Worm (Caenorhabditis elegans) whole organism, young adult: ENCODE measurements around the gene cec-1.

Source experiments
- B0019.2 ChIP-seq: fragments of 200-800 bp; sonication (Bioruptor generic); conservative IDR thresholded peaks from 2 replicates; pipeline ENCODE4 v1.3.6; 2022; ENCODE audit warnings: missing genetic modification reagents, missing genetic modification characterization, missing compliant biosample characterization
- C17E4.6 ChIP-seq: fragments of 200-800 bp; sonication (Bioruptor generic); IDR thresholded peaks from 2 replicates; pipeline ENCODE4 v1.3.6; 2022; ENCODE audit warnings: missing genetic modification reagents, missing genetic modification characterization, missing compliant biosample characterization
- F10E7.11 ChIP-seq: sonication (generic microtip); optimal IDR thresholded peaks from 2 replicates; lab custom pipeline; 2017; ENCODE audit warnings: mild to moderate bottlenecking, missing genetic modification characterization, moderate library complexity, missing compliant biosample characterization
- F22D6.2 ChIP-seq: sonication (generic microtip); optimal IDR thresholded peaks from 2 replicates; lab custom pipeline; 2016; ENCODE audit warnings: mild to moderate bottlenecking, missing genetic modification characterization, missing compliant biosample characterization
- F23B12.7 ChIP-seq: sonication (generic microtip); optimal IDR thresholded peaks from 2 replicates; lab custom pipeline; 2017; ENCODE audit warnings: missing genetic modification characterization, mild to moderate bottlenecking, missing compliant biosample characterization, antibody characterized with exemption, moderate library complexity; ENCODE audit not compliant: insufficient read depth
- F39B2.1 ChIP-seq: fragments of 200-800 bp; sonication (Bioruptor generic); IDR thresholded peaks from 2 replicates; pipeline ENCODE4 v1.3.6; 2022; ENCODE audit warnings: missing genetic modification reagents, missing genetic modification characterization, missing compliant biosample characterization
- T26A5.8 ChIP-seq: sonication (generic microtip); optimal IDR thresholded peaks from 2 replicates; lab custom pipeline; 2016; ENCODE audit warnings: missing genetic modification characterization, missing compliant biosample characterization
- Y53G8AR.9 ChIP-seq: fragments of 200-800 bp; sonication (Bioruptor generic); conservative IDR thresholded peaks from 2 replicates; pipeline ENCODE4 v1.3.6; 2022; ENCODE audit warnings: missing genetic modification reagents, missing genetic modification characterization, missing compliant biosample characterization
- ZK185.1 ChIP-seq: sonication (generic microtip); optimal IDR thresholded peaks from 2 replicates; lab custom pipeline; 2016; ENCODE audit warnings: mild to moderate bottlenecking, missing genetic modification characterization, missing compliant biosample characterization; ENCODE audit not compliant: poor library complexity, severe bottlenecking
- akir-1 ChIP-seq: fragments of 200-800 bp; sonication (Bioruptor generic); optimal IDR thresholded peaks from 2 replicates; lab custom pipeline; 2018; ENCODE audit warnings: mild to moderate bottlenecking, missing genetic modification characterization, moderate library complexity, missing compliant biosample characterization
- aptf-2 ChIP-seq: fragments of 200-800 bp; sonication (Bioruptor generic); conservative IDR thresholded peaks from 2 replicates; pipeline ENCODE4 v1.3.6; 2022; ENCODE audit warnings: missing genetic modification reagents, missing genetic modification characterization, missing compliant biosample characterization
- attf-3 ChIP-seq: fragments of 200-800 bp; sonication (Bioruptor generic); conservative IDR thresholded peaks from 2 replicates; pipeline ENCODE4 v1.3.6; 2022; ENCODE audit warnings: missing genetic modification reagents, missing genetic modification characterization, missing compliant biosample characterization
- attf-6 ChIP-seq: fragments of 200-800 bp; sonication (Bioruptor generic); IDR thresholded peaks from 2 replicates; pipeline ENCODE4 v1.3.6; 2022; ENCODE audit warnings: missing genetic modification reagents, missing genetic modification characterization, missing compliant biosample characterization
- bed-2 ChIP-seq: fragments of 200-800 bp; sonication (Bioruptor generic); IDR thresholded peaks from 2 replicates; pipeline ENCODE4 v1.3.6; 2022; ENCODE audit warnings: missing genetic modification reagents, missing genetic modification characterization, missing compliant biosample characterization
- cebp-2 ChIP-seq: fragments of 200-800 bp; sonication (Bioruptor generic); IDR thresholded peaks from 2 replicates; pipeline ENCODE4 v1.3.6; 2022; ENCODE audit warnings: missing genetic modification characterization, missing compliant biosample characterization
- ceh-91 ChIP-seq: fragments of 200-800 bp; sonication (Bioruptor generic); IDR thresholded peaks from 2 replicates; pipeline ENCODE4 v1.3.6; 2022; ENCODE audit warnings: missing genetic modification reagents, missing genetic modification characterization, missing compliant biosample characterization
- dpff-1 ChIP-seq: sonication (generic microtip); optimal IDR thresholded peaks from 2 replicates; lab custom pipeline; 2017; ENCODE audit warnings: mild to moderate bottlenecking, missing genetic modification characterization, missing compliant biosample characterization
- efl-1 ChIP-seq: fragments of 150-350 bp; optimal IDR thresholded peaks from 2 replicates; lab custom pipeline; 2014; ENCODE audit warnings: missing biosample characterization, missing genetic modification reagents, missing genetic modification characterization
- him-1 ChIP-seq: sonication (generic microtip); optimal IDR thresholded peaks from 2 replicates; lab custom pipeline; 2016; ENCODE audit warnings: missing genotype, missing genetic modification reagents, missing genetic modification characterization, missing compliant biosample characterization
- hlh-12 ChIP-seq: sonication (generic microtip); optimal IDR thresholded peaks from 2 replicates; lab custom pipeline; 2016; ENCODE audit warnings: missing genetic modification characterization, missing compliant biosample characterization
- hlh-26 ChIP-seq: fragments of 200-800 bp; sonication (Bioruptor generic); conservative IDR thresholded peaks from 2 replicates; pipeline ENCODE4 v1.3.6; 2022; ENCODE audit warnings: missing genetic modification reagents, missing genetic modification characterization, missing compliant biosample characterization
- hmg-1.2 ChIP-seq: fragments of 200-800 bp; sonication (Bioruptor generic); IDR thresholded peaks from 2 replicates; pipeline ENCODE4 v1.3.6; 2022; ENCODE audit warnings: missing genetic modification reagents, missing genetic modification characterization, missing compliant biosample characterization
- hrde-1 ChIP-seq: sonication (generic microtip); optimal IDR thresholded peaks from 2 replicates; lab custom pipeline; 2016; ENCODE audit warnings: missing genetic modification characterization, mild to moderate bottlenecking, missing compliant biosample characterization, moderate library complexity, missing genotype, missing genetic modification reagents, borderline replicate concordance
- hsf-1 ChIP-seq: fragments of 200-800 bp; sonication (Bioruptor generic); IDR thresholded peaks from 2 replicates; pipeline ENCODE4 v1.3.6; 2022; ENCODE audit warnings: missing genetic modification reagents, missing genetic modification characterization, missing compliant biosample characterization
- let-526 ChIP-seq: fragments of 200-800 bp; sonication (Bioruptor generic); IDR thresholded peaks from 2 replicates; pipeline ENCODE4 v1.3.6; 2022; ENCODE audit warnings: missing genetic modification reagents, missing genetic modification characterization, missing compliant biosample characterization
- let-607 ChIP-seq, 2 experiments: fragments of 200-800 bp in 1 of 2; sonication (Bioruptor generic) in 1 of 2; sonication (generic microtip) in 1 of 2; optimal IDR thresholded peaks; 2 replicates each; lab custom pipeline; 2016 to 2018; ENCODE audit warnings: mild to moderate bottlenecking in 2 of 2, missing compliant biosample characterization in 2 of 2, missing genetic modification characterization in 2 of 2, moderate library complexity in 2 of 2, missing genotype in 1 of 2
- lsy-27 ChIP-seq: sonication (generic microtip); optimal IDR thresholded peaks from 2 replicates; lab custom pipeline; 2017; ENCODE audit warnings: missing genetic modification characterization, mild to moderate bottlenecking, missing compliant biosample characterization, antibody characterized with exemption, missing genotype, borderline replicate concordance; ENCODE audit not compliant: insufficient read depth
- madf-10 ChIP-seq: sonication (generic microtip); optimal IDR thresholded peaks from 2 replicates; lab custom pipeline; 2016; ENCODE audit warnings: mild to moderate bottlenecking, missing genetic modification characterization, missing compliant biosample characterization
- madf-3 ChIP-seq: fragments of 200-800 bp; sonication (Bioruptor generic); IDR thresholded peaks from 2 replicates; pipeline ENCODE4 v1.3.6; 2022; ENCODE audit warnings: missing genetic modification reagents, missing genetic modification characterization, missing compliant biosample characterization
- madf-8 ChIP-seq: fragments of 200-800 bp; sonication (Bioruptor generic); conservative IDR thresholded peaks from 2 replicates; pipeline ENCODE4 v1.3.6; 2022; ENCODE audit warnings: missing genetic modification reagents, missing genetic modification characterization, missing compliant biosample characterization
- mes-4 ChIP-seq: sonication (generic microtip); optimal IDR thresholded peaks from 2 replicates; lab custom pipeline; 2016; ENCODE audit warnings: missing genotype, missing genetic modification characterization, missing compliant biosample characterization
- mxl-1 ChIP-seq: sonication (generic microtip); optimal IDR thresholded peaks from 2 replicates; lab custom pipeline; 2016; ENCODE audit warnings: missing genetic modification characterization, missing compliant biosample characterization
- nfya-2 ChIP-seq: fragments of 200-800 bp; sonication (Bioruptor generic); IDR thresholded peaks from 2 replicates; pipeline ENCODE4 v1.3.6; 2022; ENCODE audit warnings: missing genetic modification reagents, missing genetic modification characterization, missing compliant biosample characterization
- nfyb-1 ChIP-seq: fragments of 200-800 bp; sonication (Bioruptor generic); IDR thresholded peaks from 2 replicates; pipeline ENCODE4 v1.3.6; 2022; ENCODE audit warnings: missing genetic modification reagents, missing genetic modification characterization, missing compliant biosample characterization
- nhr-120 ChIP-seq: fragments of 200-800 bp; sonication (Bioruptor generic); IDR thresholded peaks from 2 replicates; pipeline ENCODE4 v1.3.6; 2022; ENCODE audit warnings: missing genetic modification characterization, missing compliant biosample characterization
- pbrm-1 ChIP-seq: fragments of 200-800 bp; sonication (Bioruptor generic); IDR thresholded peaks from 2 replicates; pipeline ENCODE4 v1.3.6; 2022; ENCODE audit warnings: missing genetic modification reagents, missing genetic modification characterization, missing compliant biosample characterization
- pha-4 ChIP-seq: fragments of 150-350 bp; sonication (generic microtip); optimal IDR thresholded peaks from 2 replicates; lab custom pipeline; 2014; ENCODE audit warnings: missing biosample characterization, missing genetic modification reagents, missing genetic modification characterization
- rcor-1 ChIP-seq: fragments of 200-800 bp; sonication (Bioruptor generic); IDR thresholded peaks from 2 replicates; pipeline ENCODE4 v1.3.6; 2022; ENCODE audit warnings: missing genetic modification reagents, missing genetic modification characterization, missing compliant biosample characterization
- snpc-1.3 ChIP-seq: sonication (generic microtip); optimal IDR thresholded peaks from 2 replicates; lab custom pipeline; 2017; ENCODE audit warnings: missing genetic modification characterization, mild to moderate bottlenecking, missing compliant biosample characterization, antibody characterized with exemption, moderate library complexity, missing genotype, missing genetic modification reagents; ENCODE audit not compliant: insufficient read depth
- snpc-4 ChIP-seq, 5 experiments: fragments of 150-350 bp in 1 of 5; sonication (generic microtip) in 4 of 5; optimal IDR thresholded peaks; 2 replicates each; lab custom pipeline; 2014 to 2018; ENCODE audit warnings: missing genetic modification characterization in 5 of 5, missing biosample characterization in 3 of 5, antibody characterized with exemption in 2 of 5, mild to moderate bottlenecking in 2 of 5, missing compliant biosample characterization in 2 of 5, missing genotype in 2 of 5, moderate library complexity in 2 of 5, missing genetic modification reagents in 1 of 5
- somi-1 ChIP-seq: fragments of 200-800 bp; sonication (Bioruptor generic); optimal IDR thresholded peaks from 2 replicates; lab custom pipeline; 2018; ENCODE audit warnings: mild to moderate bottlenecking, missing genetic modification characterization, missing compliant biosample characterization
- tbx-9 ChIP-seq: sonication (generic microtip); optimal IDR thresholded peaks from 2 replicates; lab custom pipeline; 2016; ENCODE audit warnings: borderline replicate concordance, missing genetic modification characterization, inconsistent platforms, missing compliant biosample characterization
- zfh-2 ChIP-seq: fragments of 200-800 bp; sonication (Bioruptor generic); conservative IDR thresholded peaks from 2 replicates; pipeline ENCODE4 v1.3.6; 2022; ENCODE audit warnings: missing genetic modification reagents, missing genetic modification characterization, missing compliant biosample characterization
- ztf-22 ChIP-seq: fragments of 200-800 bp; sonication (Bioruptor generic); optimal IDR thresholded peaks from 2 replicates; lab custom pipeline; 2018; ENCODE audit warnings: mild to moderate bottlenecking, missing genetic modification characterization, moderate library complexity, missing compliant biosample characterization
- ztf-3 ChIP-seq: fragments of 200-800 bp; sonication (Bioruptor generic); optimal IDR thresholded peaks from 2 replicates; lab custom pipeline; 2018; ENCODE audit warnings: mild to moderate bottlenecking, missing genetic modification characterization, missing compliant biosample characterization
- ztf-6 ChIP-seq: fragments of 200-800 bp; sonication (Bioruptor generic); IDR thresholded peaks from 2 replicates; pipeline ENCODE4 v1.3.6; 2022; ENCODE audit warnings: missing genetic modification reagents, missing genetic modification characterization, missing compliant biosample characterization

The cec-1 gene

DNA sequence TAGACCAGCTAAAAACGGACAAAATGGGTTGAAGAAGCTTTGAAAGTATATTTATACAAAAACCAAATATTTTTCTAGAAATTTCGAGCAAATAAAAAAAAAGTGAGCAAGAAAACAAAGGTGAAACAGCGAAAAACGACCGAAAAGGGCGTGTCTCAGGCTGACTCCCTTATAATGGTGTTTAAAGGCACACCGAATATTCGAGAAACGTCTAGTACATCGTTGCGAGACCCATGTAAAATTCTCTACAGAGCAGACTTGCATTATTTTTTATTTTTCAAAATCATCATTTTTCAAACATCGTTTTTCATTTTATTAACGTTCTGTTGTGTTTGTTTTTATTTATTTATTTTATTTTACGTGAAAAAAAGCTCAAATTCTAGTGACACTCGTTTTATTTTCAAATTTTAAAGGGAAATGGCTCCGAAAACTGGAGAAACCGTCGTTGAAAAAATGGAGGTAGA lies 20.8 kb downstream of the cec-1 start, which contains the start of gene rpn-3 (continued):
- TF ChIP-seq B0019.2 (peak; percentile 58; the same call in 1 of the 2 replicates), C17E4.6 (peak; percentile 89; the same call in 1 of the 2 replicates), rcor-1 (peak; percentile 94), madf-8 (peak; percentile 80), efl-1 (peak; percentile 69), snpc-1.3 (tag; lab: Kevin White, UChicago) (peak; percentile 78), F10E7.11 (no peak), pha-4 (tag; lab: Kevin White, UChicago) (peak; percentile 81), hlh-26 (GFP tag; lab: Robert Waterston, UW) (no peak), T26A5.8 (no peak), ztf-22 (GFP tag; lab: Kevin White, UChicago) (no peak), Y53G8AR.9 (peak; percentile 97), madf-10 (tag; lab: Kevin White, UChicago) (peak; percentile 86), mxl-1 (tag; lab: Kevin White, UChicago) (no peak), akir-1 (GFP tag; lab: Kevin White, UChicago) (no peak), zfh-2 (no peak), ztf-6 (0 out of 2 replicates have a peak, but pooled peaks have one; percentile 13), F22D6.2 (tag; lab: Kevin White, UChicago) (peak; percentile 85), aptf-2 (GFP tag; lab: Robert Waterston, UW) (no peak), hlh-12 (tag; lab: Kevin White, UChicago) (no peak), let-526 (GFP tag; lab: Robert Waterston, UW) (peak; percentile 83; the same call in 1 of the 2 replicates), cebp-2 (no peak), let-607 (tag; optimal IDR thresholded peaks at IDR 0.05; lab: Kevin White, UChicago) (peak in 1 of 2 experiments; percentile 92), bed-2 (GFP tag; lab: Robert Waterston, UW) (peak; percentile 76; the same call in 1 of the 2 replicates), hmg-1.2 (GFP tag; lab: Robert Waterston, UW) (peak; percentile 74), lsy-27 (tag; lab: Kevin White, UChicago) (no peak), F39B2.1 (GFP tag; lab: Robert Waterston, UW) (0 out of 2 replicates have a peak, but pooled peaks have one; percentile 71), ceh-91 (peak; percentile 80), attf-3 (GFP tag; lab: Robert Waterston, UW) (peak; percentile 84), pbrm-1 (GFP tag; lab: Robert Waterston, UW) (peak; percentile 93), attf-6 (GFP tag; lab: Robert Waterston, UW) (peak; percentile 48; the same call in 1 of the 2 replicates), tbx-9 (tag; lab: Kevin White, UChicago) (no peak), ZK185.1 (tag; lab: Kevin White, UChicago) (peak; percentile 89), dpff-1 (tag; lab: Kevin White, UChicago) (no peak), him-1 (tag; lab: Kevin White, UChicago) (no peak), somi-1 (GFP tag; lab: Kevin White, UChicago) (peak; percentile 83), nfya-2 (GFP tag; lab: Robert Waterston, UW) (no peak), F23B12.7 (peak; percentile 79), madf-3 (GFP tag; lab: Robert Waterston, UW) (peak; percentile 94), hsf-1 (GFP tag; lab: Robert Waterston, UW) (peak; percentile 100), snpc-4 (GFP tag; optimal IDR thresholded peaks at IDR 0.05; lab: Kevin White, UChicago) (peak; percentile 38), snpc-4 (tag; optimal IDR thresholded peaks at IDR 0.05; lab: Kevin White, UChicago) (peak; percentile 46 to 84 (median 66)), ztf-3 (GFP tag; lab: Kevin White, UChicago) (peak; percentile 49), nfyb-1 (GFP tag; lab: Robert Waterston, UW) (peak; percentile 95), mes-4 (tag; lab: Kevin White, UChicago) (no peak), hrde-1 (tag; lab: Kevin White, UChicago) (peak; percentile 17), nhr-120 (no peak)
